Worm (Caenorhabditis elegans) whole organism, late embryonic: ENCODE data around the gene ins-7.

Experiments
- C38D4.7 ChIP-seq: fragments of 200-800 bp; sonication (Bioruptor generic); optimal IDR thresholded peaks from 2 replicates; lab custom pipeline; 2018; ENCODE audit warnings: mild to moderate bottlenecking, missing genetic modification characterization, moderate library complexity, missing compliant biosample characterization
- ama-1 ChIP-seq: fragments of 150-350 bp; optimal IDR thresholded peaks from 2 replicates; lab custom pipeline; 2014
- ceh-6 ChIP-seq: fragments of 200-800 bp; sonication (Bioruptor generic); optimal IDR thresholded peaks from 2 replicates; lab custom pipeline; 2018; ENCODE audit warnings: mild to moderate bottlenecking, missing genetic modification characterization, missing compliant biosample characterization
- ceh-9 ChIP-seq: sonication (generic microtip); optimal IDR thresholded peaks from 2 replicates; lab custom pipeline; 2016; ENCODE audit warnings: mild to moderate bottlenecking, missing genetic modification characterization, inconsistent platforms, missing compliant biosample characterization
- fkh-10 ChIP-seq: fragments of 150-350 bp; optimal IDR thresholded peaks from 2 replicates; lab custom pipeline; 2014; ENCODE audit warnings: missing biosample characterization, missing genetic modification reagents, missing genetic modification characterization
- fkh-6 ChIP-seq: sonication (generic microtip); optimal IDR thresholded peaks from 2 replicates; lab custom pipeline; 2016; ENCODE audit warnings: missing genetic modification characterization, missing compliant biosample characterization
- nhr-11 ChIP-seq: fragments of 150-350 bp; optimal IDR thresholded peaks from 2 replicates; lab custom pipeline; 2014; ENCODE audit warnings: missing biosample characterization, missing genetic modification characterization
- pha-4 ChIP-seq: fragments of 150-350 bp; optimal IDR thresholded peaks from 2 replicates; lab custom pipeline; 2018; ENCODE audit warnings: missing biosample characterization, missing genetic modification reagents, missing genetic modification characterization
- pqm-1 ChIP-seq: sonication (generic microtip); optimal IDR thresholded peaks from 2 replicates; lab custom pipeline; 2016; ENCODE audit warnings: missing genetic modification characterization, missing compliant biosample characterization
- ref-2 ChIP-seq: sonication (generic microtip); optimal IDR thresholded peaks from 2 replicates; lab custom pipeline; 2016; ENCODE audit warnings: missing genetic modification characterization, missing compliant biosample characterization
- ttx-3 ChIP-seq: sonication (generic microtip); optimal IDR thresholded peaks from 2 replicates; lab custom pipeline; 2016; ENCODE audit warnings: missing genetic modification reagents, missing genetic modification characterization, missing compliant biosample characterization

ce11 chrIV:9657753-9658152 lies 24.9 kb downstream of the ins-7 start, which contains the start of gene acc-1:
- TF ChIP-seq pqm-1 (no peak), fkh-10 (GFP tag; lab: Kevin White, UChicago) (no peak), nhr-11 (tag; lab: Kevin White, UChicago) (no peak), C38D4.7 (GFP tag; lab: Kevin White, UChicago) (no peak), pha-4 (tag; lab: Kevin White, UChicago) (no peak), ama-1 (lab: Kevin White, UChicago) (no peak), ref-2 (tag; lab: Kevin White, UChicago) (no peak), ceh-6 (GFP tag; lab: Kevin White, UChicago) (no peak), ttx-3 (tag; lab: Kevin White, UChicago) (no peak), ceh-9 (tag; lab: Kevin White, UChicago) (no peak), fkh-6 (tag; lab: Kevin White, UChicago) (no peak)
